Fruit fly (Drosophila melanogaster) whole organism, embryonic: ENCODE data around the gene Oscillin.

Source experiments
- Abd-B ChIP-seq: fragments of 200-800 bp; sonication (Bioruptor generic); optimal IDR thresholded peaks from 2 replicates; lab custom pipeline; 2018; ENCODE audit warnings: missing biosample characterization, mild to moderate bottlenecking, missing genetic modification characterization, moderate library complexity
- Ada2b ChIP-seq: fragments of 200-800 bp; sonication (Bioruptor generic); IDR thresholded peaks from 2 replicates; pipeline ENCODE4 v1.3.6; 2022; ENCODE audit warnings: missing biosample characterization, missing genetic modification characterization
- Awh ChIP-seq: fragments of 200-800 bp; sonication (Bioruptor generic); IDR thresholded peaks from 2 replicates; pipeline ENCODE4, ENCODE4 v1.3.6; 2022; ENCODE audit warnings: missing biosample characterization, missing genetic modification characterization
- Blimp-1 ChIP-seq: fragments of 200-800 bp; sonication (Bioruptor generic); optimal IDR thresholded peaks from 3 replicates; lab custom pipeline; 2018; ENCODE audit warnings: missing biosample characterization, missing genetic modification characterization, mild to moderate bottlenecking, moderate library complexity, missing genetic modification reagents
- CG11085 ChIP-seq: fragments of 200-800 bp; sonication (Bioruptor generic); IDR thresholded peaks from 2 replicates; pipeline ENCODE4 v1.3.6; 2022; ENCODE audit warnings: missing biosample characterization, missing genetic modification characterization
- CG13894 ChIP-seq: fragments of 200-800 bp; sonication (Bioruptor generic); optimal IDR thresholded peaks from 3 replicates; lab custom pipeline; 2018; ENCODE audit warnings: missing biosample characterization, mild to moderate bottlenecking, missing genetic modification characterization, moderate library complexity
- CG15696 ChIP-seq: fragments of 200-800 bp; sonication (Bioruptor generic); optimal IDR thresholded peaks from 2 replicates; lab custom pipeline; 2019; ENCODE audit warnings: missing biosample characterization, mild to moderate bottlenecking, missing genetic modification characterization, moderate library complexity
- CG17186 ChIP-seq: fragments of 200-800 bp; sonication (Bioruptor generic); optimal IDR thresholded peaks from 3 replicates; lab custom pipeline; 2017; ENCODE audit warnings: missing biosample characterization, missing genetic modification reagents, missing genetic modification characterization
- CG18599 ChIP-seq: fragments of 200-800 bp; sonication (Bioruptor generic); optimal IDR thresholded peaks from 3 replicates; lab custom pipeline; 2017; ENCODE audit warnings: missing biosample characterization, missing genetic modification characterization, mild to moderate bottlenecking, moderate library complexity, missing genetic modification reagents
- CG2120 ChIP-seq: fragments of 200-800 bp; sonication (Bioruptor generic); optimal IDR thresholded peaks from 3 replicates; lab custom pipeline; 2016; ENCODE audit warnings: missing biosample characterization, missing genetic modification characterization
- CG2202 ChIP-seq: fragments of 200-800 bp; sonication (Bioruptor generic); optimal IDR thresholded peaks from 2 replicates; lab custom pipeline; 2018; ENCODE audit warnings: missing biosample characterization, mild to moderate bottlenecking, missing genetic modification characterization
- CG3995 ChIP-seq: fragments of 200-800 bp; sonication (Bioruptor generic); optimal IDR thresholded peaks from 3 replicates; lab custom pipeline; 2016; ENCODE audit warnings: missing biosample characterization, missing genetic modification characterization
- CG4360 ChIP-seq: fragments of 200-800 bp; sonication (Bioruptor generic); IDR thresholded peaks from 2 replicates; pipeline ENCODE4 v1.3.6; 2022; ENCODE audit warnings: missing biosample characterization, missing genetic modification characterization
- CG43689 ChIP-seq: fragments of 200-800 bp; sonication (Bioruptor generic); IDR thresholded peaks from 2 replicates; pipeline ENCODE4 v1.3.6; 2022; ENCODE audit warnings: missing biosample characterization, missing genetic modification characterization
- CG4404 ChIP-seq: fragments of 200-800 bp; sonication (Bioruptor generic); IDR thresholded peaks from 2 replicates; pipeline ENCODE4 v1.3.6; 2022; ENCODE audit warnings: missing biosample characterization, missing genetic modification characterization
- CG5953 ChIP-seq: fragments of 200-800 bp; sonication (Bioruptor generic); IDR thresholded peaks from 2 replicates; pipeline ENCODE4 v1.3.6; 2022; ENCODE audit warnings: missing biosample characterization, missing genetic modification characterization
- CG6689 ChIP-seq: fragments of 200-800 bp; sonication (Bioruptor generic); IDR thresholded peaks from 2 replicates; pipeline ENCODE4 v1.3.6; 2022; ENCODE audit warnings: missing biosample characterization, missing genetic modification characterization
- CG6813 ChIP-seq: fragments of 200-800 bp; sonication (Bioruptor generic); optimal IDR thresholded peaks from 2 replicates; lab custom pipeline; 2017; ENCODE audit warnings: missing biosample characterization, missing genetic modification characterization, mild to moderate bottlenecking, moderate library complexity, missing genetic modification reagents
- CG9437 ChIP-seq: fragments of 200-800 bp; sonication (Bioruptor generic); optimal IDR thresholded peaks from 2 replicates; lab custom pipeline; 2018; ENCODE audit warnings: missing biosample characterization, mild to moderate bottlenecking, missing genetic modification characterization
- D19B ChIP-seq: fragments of 200-800 bp; sonication (Bioruptor generic); optimal IDR thresholded peaks from 2 replicates; lab custom pipeline; 2017; ENCODE audit warnings: missing biosample characterization, mild to moderate bottlenecking, missing genetic modification characterization
- Dll ChIP-seq: fragments of 200-800 bp; sonication (Bioruptor generic); IDR thresholded peaks from 4 replicates; pipeline ENCODE4 v1.3.6; 2022; ENCODE audit warnings: missing biosample characterization, missing genetic modification characterization; ENCODE audit not compliant: partially characterized antibody
- Drgx ChIP-seq: fragments of 200-800 bp; sonication (Bioruptor generic); IDR thresholded peaks from 2 replicates; pipeline ENCODE4 v1.3.6; 2022; ENCODE audit warnings: missing biosample characterization, missing genetic modification characterization
- Hand ChIP-seq: fragments of 200-800 bp; sonication (Bioruptor generic); optimal IDR thresholded peaks from 2 replicates; lab custom pipeline; 2017; ENCODE audit warnings: mild to moderate bottlenecking, missing biosample characterization, missing genetic modification reagents, missing genetic modification characterization
- Kr ChIP-seq: fragments of 200-800 bp; sonication (Bioruptor generic); optimal IDR thresholded peaks from 2 replicates; lab custom pipeline; 2017; ENCODE audit warnings: missing biosample characterization, mild to moderate bottlenecking, missing genetic modification characterization
- MESR4 ChIP-seq: fragments of 200-800 bp; sonication (Bioruptor generic); optimal IDR thresholded peaks from 2 replicates; lab custom pipeline; 2018; ENCODE audit warnings: missing biosample characterization, mild to moderate bottlenecking, missing genetic modification characterization, moderate library complexity
- Mrtf ChIP-seq: fragments of 200-800 bp; sonication (Bioruptor generic); IDR thresholded peaks from 3 replicates; pipeline ENCODE4 v1.3.6; 2022; ENCODE audit warnings: missing biosample characterization, missing genetic modification characterization
- Myb ChIP-seq: fragments of 200-800 bp; sonication (Bioruptor generic); optimal IDR thresholded peaks from 2 replicates; lab custom pipeline; 2016; ENCODE audit warnings: missing biosample characterization, missing genetic modification characterization
- Opbp ChIP-seq: fragments of 200-800 bp; sonication (Bioruptor generic); IDR thresholded peaks from 3 replicates; pipeline ENCODE4 v1.3.6; 2022; ENCODE audit warnings: missing biosample characterization, missing genetic modification characterization; ENCODE audit not compliant: partially characterized antibody
- PHDP ChIP-seq: fragments of 200-800 bp; sonication (Bioruptor generic); optimal IDR thresholded peaks from 3 replicates; lab custom pipeline; 2018; ENCODE audit warnings: missing biosample characterization, mild to moderate bottlenecking, missing genetic modification characterization, moderate library complexity
- Ravus ChIP-seq: fragments of 200-800 bp; sonication (Bioruptor generic); IDR thresholded peaks from 2 replicates; pipeline ENCODE4 v1.3.6; 2022; ENCODE audit warnings: missing biosample characterization, missing genetic modification characterization
- Rx ChIP-seq: fragments of 200-800 bp; sonication (Bioruptor generic); IDR thresholded peaks from 2 replicates; pipeline ENCODE4 v1.3.6; 2022; ENCODE audit warnings: missing biosample characterization, missing genetic modification characterization
- Side ChIP-seq: fragments of 200-800 bp; sonication (Bioruptor generic); optimal IDR thresholded peaks from 2 replicates; lab custom pipeline; 2016; ENCODE audit warnings: missing biosample characterization, missing genetic modification characterization
- Sox102F ChIP-seq: fragments of 200-800 bp; sonication (Bioruptor generic); optimal IDR thresholded peaks from 2 replicates; lab custom pipeline; 2018; ENCODE audit warnings: missing biosample characterization, mild to moderate bottlenecking, missing genetic modification characterization, moderate library complexity
- Sry-β ChIP-seq: fragments of 200-800 bp; sonication (Bioruptor generic); optimal IDR thresholded peaks from 2 replicates; lab custom pipeline; 2018; ENCODE audit warnings: missing biosample characterization, mild to moderate bottlenecking, missing genetic modification characterization, moderate library complexity
- Stat92E ChIP-seq, 3 experiments: fragments of >200 bp in 2 of 3; fragments of 200-800 bp in 1 of 3; sonication (Bioruptor generic) in 1 of 3; optimal IDR thresholded peaks; 2 replicates each; lab custom pipeline; 2017 to 2019; ENCODE audit warnings: missing biosample characterization in 3 of 3, missing genetic modification characterization in 3 of 3, mild to moderate bottlenecking in 1 of 3, moderate library complexity in 1 of 3
- Usf ChIP-seq: fragments of 200-800 bp; sonication (Bioruptor generic); optimal IDR thresholded peaks from 2 replicates; lab custom pipeline; 2017; ENCODE audit warnings: missing genotype, missing biosample characterization, missing genetic modification characterization
- Vsx1 ChIP-seq: fragments of 200-800 bp; sonication (Bioruptor generic); optimal IDR thresholded peaks from 2 replicates; lab custom pipeline; 2017; ENCODE audit warnings: missing biosample characterization, mild to moderate bottlenecking, missing genetic modification characterization, missing genetic modification reagents
- ara ChIP-seq: fragments of 200-800 bp; sonication (Bioruptor generic); IDR thresholded peaks from 2 replicates; pipeline ENCODE4 v1.3.6; 2022; ENCODE audit warnings: missing biosample characterization, missing genetic modification characterization
- cg ChIP-seq: fragments of 200-800 bp; sonication (Bioruptor generic); optimal IDR thresholded peaks from 3 replicates; lab custom pipeline; 2019; ENCODE audit warnings: missing biosample characterization, mild to moderate bottlenecking, missing genetic modification characterization, moderate library complexity
- da ChIP-seq: fragments of 200-800 bp; sonication (Bioruptor generic); optimal IDR thresholded peaks from 2 replicates; lab custom pipeline; 2016; ENCODE audit warnings: missing biosample characterization, missing genetic modification characterization
- esg ChIP-seq: fragments of 200-800 bp; sonication (Bioruptor generic); conservative IDR thresholded peaks from 2 replicates; pipeline ENCODE4 v1.3.6; 2022; ENCODE audit warnings: missing biosample characterization, missing genetic modification characterization
- fd64A ChIP-seq: fragments of 200-800 bp; sonication (Bioruptor generic); optimal IDR thresholded peaks from 3 replicates; lab custom pipeline; 2018; ENCODE audit warnings: missing biosample characterization, mild to moderate bottlenecking, missing genetic modification characterization
- gcm ChIP-seq: fragments of 200-800 bp; sonication (Bioruptor generic); optimal IDR thresholded peaks from 2 replicates; lab custom pipeline; 2019; ENCODE audit warnings: missing biosample characterization, mild to moderate bottlenecking, missing genetic modification characterization, moderate library complexity
- gro ChIP-seq: fragments of 200-800 bp; sonication (Bioruptor generic); optimal IDR thresholded peaks from 2 replicates; lab custom pipeline; 2016; ENCODE audit warnings: missing biosample characterization, missing genetic modification characterization
- hth ChIP-seq: fragments of >200 bp; optimal IDR thresholded peaks from 2 replicates; lab custom pipeline; 2017; ENCODE audit warnings: inconsistent platforms
- jumu ChIP-seq: fragments of 200-800 bp; sonication (Bioruptor generic); optimal IDR thresholded peaks from 3 replicates; lab custom pipeline; 2016; ENCODE audit warnings: missing biosample characterization, missing genetic modification characterization
- maf-S ChIP-seq: fragments of 200-800 bp; sonication (Bioruptor generic); optimal IDR thresholded peaks from 2 replicates; lab custom pipeline; 2016; ENCODE audit warnings: missing biosample characterization, missing genetic modification characterization
- repo ChIP-seq: fragments of 200-800 bp; sonication (Bioruptor generic); optimal IDR thresholded peaks from 2 replicates; lab custom pipeline; 2016; ENCODE audit warnings: missing biosample characterization, missing genetic modification characterization
- salm ChIP-seq: fragments of 200-800 bp; sonication (Bioruptor generic); optimal IDR thresholded peaks from 2 replicates; lab custom pipeline; 2018; ENCODE audit warnings: missing biosample characterization, mild to moderate bottlenecking, missing genetic modification characterization
- slbo ChIP-seq: fragments of 200-800 bp; sonication (Bioruptor generic); IDR thresholded peaks from 2 replicates; pipeline ENCODE4 v1.3.6; 2022; ENCODE audit warnings: missing biosample characterization, missing genetic modification characterization
- sob ChIP-seq: fragments of 200-800 bp; sonication (Bioruptor generic); IDR thresholded peaks from 2 replicates; pipeline ENCODE4 v1.3.6; 2022; ENCODE audit warnings: missing biosample characterization, missing genetic modification characterization
- stwl ChIP-seq: fragments of 200-800 bp; sonication (Bioruptor generic); optimal IDR thresholded peaks from 3 replicates; lab custom pipeline; 2018; ENCODE audit warnings: missing biosample characterization, mild to moderate bottlenecking, missing genetic modification characterization, moderate library complexity

The Oscillin gene

DNA sequence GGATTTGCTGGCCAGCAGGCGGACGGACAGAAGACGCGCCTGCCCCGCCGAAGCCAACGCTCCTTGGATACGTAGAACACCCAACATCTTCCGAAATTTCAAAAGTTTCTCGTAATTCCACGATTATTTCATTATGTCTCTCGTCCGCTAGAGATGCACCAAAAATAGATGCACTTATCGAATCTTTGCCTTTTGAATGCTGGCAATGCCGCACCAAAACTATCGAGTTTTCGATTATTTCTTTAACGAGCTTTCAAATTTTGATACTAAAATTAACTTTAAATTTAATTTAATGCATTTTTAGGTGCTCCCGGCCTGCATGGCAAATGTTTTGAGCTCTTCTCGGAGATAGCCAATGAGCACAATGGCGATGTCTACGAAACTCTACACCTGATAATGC lies 14.8 kb upstream of the Oscillin start, which contains the start of gene Coq6 (continued):
- TF ChIP-seq cg (GFP tag; lab: Kevin White, UChicago), result no peak
- no peak for TF ChIP-seq hth (lab: Kevin White, UChicago)
- TF ChIP-seq Usf (GFP tag; lab: Kevin White, UChicago), result no peak
- TF ChIP-seq D19B (GFP tag; lab: Kevin White, UChicago), result no peak
- TF ChIP-seq CG3995 (GFP tag; lab: Kevin White, UChicago), result no peak
- TF ChIP-seq slbo (GFP tag; lab: Robert Waterston, UW), result no peak
- no peak for TF ChIP-seq Mrtf (GFP tag; lab: Robert Waterston, UW)
- TF ChIP-seq fd64A (GFP tag; lab: Kevin White, UChicago), result no peak
- TF ChIP-seq CG6813 (GFP tag; lab: Kevin White, UChicago), result no peak
- no peak for TF ChIP-seq maf-S
- peak; percentile 13 for TF ChIP-seq Abd-B (GFP tag; lab: Kevin White, UChicago)
- TF ChIP-seq CG43689, result no peak
- no peak for TF ChIP-seq Stat92E (GFP tag; optimal IDR thresholded peaks at IDR 0.05; lab: Kevin White, UChicago)
- no peak for TF ChIP-seq CG9437 (GFP tag; lab: Kevin White, UChicago)
- TF ChIP-seq Myb (GFP tag; lab: Kevin White, UChicago), result peak; percentile 85
- TF ChIP-seq Blimp-1 (GFP tag; lab: Kevin White, UChicago), result no peak
- no peak for TF ChIP-seq Side (GFP tag; lab: Kevin White, UChicago)
- TF ChIP-seq Awh, result no peak
- TF ChIP-seq CG11085 (GFP tag; lab: Robert Waterston, UW), result no peak
- TF ChIP-seq PHDP (tag; lab: Kevin White, UChicago), result no peak
- TF ChIP-seq CG5953 (GFP tag; lab: Robert Waterston, UW), result no peak
- no peak for TF ChIP-seq repo (GFP tag; lab: Kevin White, UChicago)
- TF ChIP-seq Sry-β (GFP tag; lab: Kevin White, UChicago), result no peak
- no peak for TF ChIP-seq CG2202 (tag; lab: Kevin White, UChicago)
- TF ChIP-seq gro (GFP tag; lab: Kevin White, UChicago), result no peak
- no peak for TF ChIP-seq esg (GFP tag; lab: Robert Waterston, UW)
- TF ChIP-seq Ravus, result no peak
- no peak for TF ChIP-seq CG15696 (tag; lab: Kevin White, UChicago)
- TF ChIP-seq jumu (GFP tag; lab: Kevin White, UChicago), result no peak
- no peak for TF ChIP-seq CG4404 (GFP tag; lab: Robert Waterston, UW)
- TF ChIP-seq Rx, result no peak
- no peak for TF ChIP-seq CG13894
- TF ChIP-seq CG4360 (GFP tag; lab: Robert Waterston, UW), result no peak
- TF ChIP-seq Ada2b (GFP tag; lab: Robert Waterston, UW), result no peak
- no peak for TF ChIP-seq salm (tag; lab: Kevin White, UChicago)
- TF ChIP-seq CG6689, result no peak
- TF ChIP-seq da, result no peak
- peak; percentile 53; the same call in 2 of the 3 replicates for TF ChIP-seq Opbp (GFP tag; lab: Robert Waterston, UW)
- TF ChIP-seq MESR4, result peak; percentile 41
- TF ChIP-seq ara, result no peak
- TF ChIP-seq Hand, result no peak
- TF ChIP-seq CG2120 (GFP tag; lab: Kevin White, UChicago), result no peak
- no peak for TF ChIP-seq Drgx (GFP tag; lab: Robert Waterston, UW)
- no peak for TF ChIP-seq Sox102F (GFP tag; lab: Kevin White, UChicago)
- TF ChIP-seq sob (GFP tag; lab: Robert Waterston, UW), result no peak
- TF ChIP-seq Dll (GFP tag; lab: Robert Waterston, UW), result peak; percentile 70
- no peak for TF ChIP-seq CG18599 (GFP tag; lab: Kevin White, UChicago)
- TF ChIP-seq stwl (tag; lab: Kevin White, UChicago), result peak; percentile 83
- TF ChIP-seq CG17186 (GFP tag; lab: Kevin White, UChicago), result no peak
- no peak for TF ChIP-seq Kr
- no peak for TF ChIP-seq Vsx1 (GFP tag; lab: Kevin White, UChicago)
- no peak for TF ChIP-seq gcm (GFP tag; lab: Kevin White, UChicago)
